Fruit fly (Drosophila melanogaster) whole organism, pupa: Measurements from ENCODE around the gene CG5810.

Experiments
- CG13204 ChIP-seq: fragments of 200-800 bp; sonication (Bioruptor generic); optimal IDR thresholded peaks from 2 replicates; lab custom pipeline; 2018; ENCODE audit warnings: missing biosample characterization, mild to moderate bottlenecking, missing genetic modification characterization, moderate library complexity
- CG9948 ChIP-seq: fragments of 200-800 bp; sonication (Bioruptor generic); optimal IDR thresholded peaks from 2 replicates; lab custom pipeline; 2018; ENCODE audit warnings: missing biosample characterization, mild to moderate bottlenecking, missing genetic modification characterization, moderate library complexity
- EcR ChIP-seq: fragments of 200-800 bp; sonication (Bioruptor generic); optimal IDR thresholded peaks from 3 replicates; lab custom pipeline; 2019; ENCODE audit warnings: missing biosample characterization, missing genetic modification characterization, mild to moderate bottlenecking, moderate library complexity, missing genetic modification reagents

DNA sequence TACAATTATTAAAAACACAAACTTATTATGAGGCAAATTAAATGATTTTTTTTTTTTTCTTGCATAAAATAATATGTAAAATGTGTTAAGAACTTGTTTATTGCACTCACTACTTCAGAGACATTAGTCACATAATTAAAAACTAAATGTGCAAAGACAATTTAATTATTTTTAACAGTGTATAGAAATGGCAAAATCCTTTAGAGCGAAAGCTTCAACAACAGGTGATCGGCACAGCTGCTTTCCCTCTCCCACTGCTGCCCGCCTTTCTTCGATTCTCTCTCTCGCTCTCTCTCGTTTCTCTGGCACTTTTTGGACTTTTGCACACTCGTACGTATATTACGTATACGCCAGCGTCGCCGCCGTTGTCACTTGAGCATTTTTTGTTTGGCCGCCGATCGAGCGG lies 16.8 kb downstream of the CG5810 start:
- TF ChIP-seq CG9948 (tag; lab: Kevin White, UChicago) (no peak), EcR (no peak), CG13204 (GFP tag; lab: Kevin White, UChicago) (no peak)
